Fruit fly (Drosophila melanogaster) whole organism, embryonic: ENCODE data around the gene CG6830.

Experiments used
- Antp ChIP-seq: fragments of 200-800 bp; sonication (Bioruptor generic); optimal IDR thresholded peaks from 3 replicates; lab custom pipeline; 2016; ENCODE audit warnings: missing biosample characterization, missing genetic modification characterization
- CG10274 ChIP-seq: fragments of 200-800 bp; sonication (Bioruptor generic); optimal IDR thresholded peaks from 3 replicates; lab custom pipeline; 2017; ENCODE audit warnings: missing biosample characterization, mild to moderate bottlenecking, missing genetic modification characterization
- CG10543 ChIP-seq: fragments of 200-800 bp; sonication (Bioruptor generic); optimal IDR thresholded peaks from 3 replicates; lab custom pipeline; 2017; ENCODE audit warnings: missing biosample characterization, mild to moderate bottlenecking, missing genetic modification characterization, moderate library complexity
- CG11398 ChIP-seq: fragments of 200-800 bp; sonication (Bioruptor generic); optimal IDR thresholded peaks from 2 replicates; lab custom pipeline; 2016; ENCODE audit warnings: missing biosample characterization, missing genetic modification characterization
- CG11696 ChIP-seq: fragments of 200-800 bp; sonication (Bioruptor generic); IDR thresholded peaks from 2 replicates; pipeline ENCODE4 v1.3.6; 2022; ENCODE audit warnings: missing biosample characterization, missing genetic modification characterization
- CG12219 ChIP-seq: fragments of 200-800 bp; sonication (Bioruptor generic); optimal IDR thresholded peaks from 3 replicates; lab custom pipeline; 2018; ENCODE audit warnings: missing biosample characterization, mild to moderate bottlenecking, missing genetic modification characterization
- CG12391 ChIP-seq: fragments of 200-800 bp; sonication (Bioruptor generic); optimal IDR thresholded peaks from 3 replicates; lab custom pipeline; 2018; ENCODE audit warnings: missing biosample characterization, mild to moderate bottlenecking, missing genetic modification characterization, moderate library complexity
- CG14667 ChIP-seq: fragments of 200-800 bp; sonication (Bioruptor generic); IDR thresholded peaks from 2 replicates; pipeline ENCODE4 v1.3.6; 2022; ENCODE audit warnings: missing biosample characterization, missing genetic modification characterization
- CG15073 ChIP-seq: fragments of 200-800 bp; sonication (Bioruptor generic); optimal IDR thresholded peaks from 2 replicates; lab custom pipeline; 2016; ENCODE audit warnings: missing biosample characterization, missing genetic modification characterization
- CG1529 ChIP-seq: fragments of 200-800 bp; sonication (Bioruptor generic); optimal IDR thresholded peaks from 3 replicates; lab custom pipeline; 2018; ENCODE audit warnings: missing biosample characterization, missing genetic modification characterization
- CG2875 ChIP-seq: fragments of 200-800 bp; sonication (Bioruptor generic); optimal IDR thresholded peaks from 2 replicates; lab custom pipeline; 2017; ENCODE audit warnings: missing biosample characterization, mild to moderate bottlenecking, missing genetic modification characterization, missing genetic modification reagents
- CG33213 ChIP-seq: fragments of 200-800 bp; sonication (Bioruptor generic); optimal IDR thresholded peaks from 3 replicates; lab custom pipeline; 2016; ENCODE audit warnings: missing biosample characterization, missing genetic modification characterization
- CG3995 ChIP-seq: fragments of 200-800 bp; sonication (Bioruptor generic); optimal IDR thresholded peaks from 3 replicates; lab custom pipeline; 2016; ENCODE audit warnings: missing biosample characterization, missing genetic modification characterization
- CG7271 ChIP-seq: fragments of 200-800 bp; sonication (Bioruptor generic); optimal IDR thresholded peaks from 2 replicates; lab custom pipeline; 2018; ENCODE audit warnings: missing biosample characterization, mild to moderate bottlenecking, missing genetic modification characterization, moderate library complexity
- CG8359 ChIP-seq: fragments of 200-800 bp; sonication (Bioruptor generic); optimal IDR thresholded peaks from 2 replicates; lab custom pipeline; 2017; ENCODE audit warnings: missing biosample characterization, mild to moderate bottlenecking, missing genetic modification characterization, borderline replicate concordance
- CoRest ChIP-seq: fragments of 200-800 bp; sonication (Bioruptor generic); optimal IDR thresholded peaks from 3 replicates; lab custom pipeline; 2018; ENCODE audit warnings: missing biosample characterization, mild to moderate bottlenecking, missing genetic modification characterization, moderate library complexity
- Dad ChIP-seq: fragments of 200-800 bp; sonication (Bioruptor generic); optimal IDR thresholded peaks from 3 replicates; lab custom pipeline; 2016; ENCODE audit warnings: missing biosample characterization, missing genetic modification characterization
- Dek ChIP-seq: fragments of 200-800 bp; sonication (Bioruptor generic); optimal IDR thresholded peaks from 3 replicates; lab custom pipeline; 2019; ENCODE audit warnings: missing biosample characterization, mild to moderate bottlenecking, missing genetic modification characterization, moderate library complexity
- Dfd ChIP-seq, 2 experiments: fragments of >200 bp; optimal IDR thresholded peaks; 2 replicates each; lab custom pipeline; 2017; ENCODE audit warnings: missing biosample characterization in 2 of 2, missing genetic modification characterization in 2 of 2
- ERR ChIP-seq: fragments of 200-800 bp; sonication (Bioruptor generic); optimal IDR thresholded peaks from 2 replicates; lab custom pipeline; 2016; ENCODE audit warnings: missing biosample characterization, missing genetic modification characterization
- Fer2 ChIP-seq: fragments of 200-800 bp; sonication (Bioruptor generic); optimal IDR thresholded peaks from 2 replicates; lab custom pipeline; 2018; ENCODE audit warnings: missing biosample characterization, mild to moderate bottlenecking, missing genetic modification characterization, moderate library complexity
- Hr78 ChIP-seq, 2 experiments: fragments of 200-800 bp in 1 of 2; fragments of >200 bp in 1 of 2; sonication (Bioruptor generic) in 1 of 2; optimal IDR thresholded peaks; 2 replicates each; lab custom pipeline; 2017 to 2019; ENCODE audit warnings: missing biosample characterization in 2 of 2, missing genetic modification characterization in 2 of 2, mild to moderate bottlenecking in 1 of 2, moderate library complexity in 1 of 2
- Mad ChIP-seq: fragments of 200-800 bp; sonication (Bioruptor generic); optimal IDR thresholded peaks from 2 replicates; lab custom pipeline; 2016; ENCODE audit warnings: missing biosample characterization, missing genetic modification characterization
- Oli ChIP-seq: fragments of 200-800 bp; sonication (Bioruptor generic); optimal IDR thresholded peaks from 2 replicates; lab custom pipeline; 2018; ENCODE audit warnings: missing biosample characterization, mild to moderate bottlenecking, missing genetic modification characterization, moderate library complexity
- Sin3A ChIP-seq: fragments of >200 bp; optimal IDR thresholded peaks from 2 replicates; lab custom pipeline; 2018
- Ssrp ChIP-seq: fragments of 200-800 bp; sonication (Bioruptor generic); optimal IDR thresholded peaks from 2 replicates; lab custom pipeline; 2018; ENCODE audit warnings: missing biosample characterization, mild to moderate bottlenecking, missing genetic modification characterization, moderate library complexity
- Taf1 ChIP-seq: fragments of 200-800 bp; sonication (Bioruptor generic); IDR thresholded peaks from 2 replicates; pipeline ENCODE4 v1.3.6; 2022; ENCODE audit warnings: missing biosample characterization, missing genetic modification characterization
- abd-A ChIP-seq: fragments of 200-800 bp; sonication (Bioruptor generic); optimal IDR thresholded peaks from 3 replicates; lab custom pipeline; 2019; ENCODE audit warnings: missing biosample characterization, mild to moderate bottlenecking, missing genetic modification characterization, moderate library complexity
- al ChIP-seq: fragments of 200-800 bp; sonication (Bioruptor generic); IDR thresholded peaks from 2 replicates; pipeline ENCODE4 v1.3.6; 2022; ENCODE audit warnings: missing biosample characterization, missing genetic modification characterization
- amos ChIP-seq: fragments of 200-800 bp; sonication (Bioruptor generic); IDR thresholded peaks from 2 replicates; pipeline ENCODE4 v1.3.6; 2022; ENCODE audit warnings: missing biosample characterization, missing genetic modification characterization; ENCODE audit not compliant: partially characterized antibody
- ase ChIP-seq: fragments of 200-800 bp; sonication (Bioruptor generic); IDR thresholded peaks from 3 replicates; pipeline ENCODE4 v1.3.6; 2022; ENCODE audit warnings: missing biosample characterization, missing genetic modification characterization
- chif ChIP-seq, 2 experiments: fragments of 200-800 bp; sonication (Bioruptor generic); optimal IDR thresholded peaks; 3 replicates each; lab custom pipeline; 2016; ENCODE audit warnings: missing biosample characterization in 2 of 2, missing genetic modification characterization in 2 of 2
- dmrt11E ChIP-seq: fragments of 200-800 bp; sonication (Bioruptor generic); optimal IDR thresholded peaks from 3 replicates; lab custom pipeline; 2018; ENCODE audit warnings: missing biosample characterization, mild to moderate bottlenecking, missing genetic modification characterization, moderate library complexity
- ewg ChIP-seq: fragments of 200-800 bp; sonication (Bioruptor generic); optimal IDR thresholded peaks from 3 replicates; lab custom pipeline; 2017; ENCODE audit warnings: mild to moderate bottlenecking, missing biosample characterization, missing genetic modification reagents, missing genetic modification characterization
- fd64A ChIP-seq: fragments of 200-800 bp; sonication (Bioruptor generic); optimal IDR thresholded peaks from 3 replicates; lab custom pipeline; 2018; ENCODE audit warnings: missing biosample characterization, mild to moderate bottlenecking, missing genetic modification characterization
- ham ChIP-seq: fragments of 200-800 bp; sonication (Bioruptor generic); IDR thresholded peaks from 2 replicates; pipeline ENCODE4 v1.3.6; 2022; ENCODE audit warnings: missing biosample characterization, missing genetic modification characterization
- hth ChIP-seq: fragments of >200 bp; optimal IDR thresholded peaks from 2 replicates; lab custom pipeline; 2017; ENCODE audit warnings: inconsistent platforms
- inv ChIP-seq: fragments of 200-800 bp; sonication (Bioruptor generic); IDR thresholded peaks from 2 replicates; pipeline ENCODE4 v1.3.6; 2022; ENCODE audit warnings: missing biosample characterization, missing genetic modification characterization; ENCODE audit not compliant: partially characterized antibody
- knrl ChIP-seq: fragments of 200-800 bp; sonication (Bioruptor generic); IDR thresholded peaks from 3 replicates; pipeline ENCODE4 v1.3.6; 2022; ENCODE audit warnings: missing biosample characterization, missing genetic modification characterization; ENCODE audit not compliant: partially characterized antibody
- pan ChIP-seq, 4 experiments: fragments of >200 bp in 3 of 4; fragments of 200-800 bp in 1 of 4; sonication (Bioruptor generic) in 1 of 4; optimal IDR thresholded peaks in 3 of 4; IDR thresholded peaks in 1 of 4; 2 replicates each; pipeline versions ENCODE4 v1.3.6 to Lab custom; 2017 to 2022; ENCODE audit warnings: missing biosample characterization in 2 of 4, missing genetic modification characterization in 2 of 4, mixed read lengths in 1 of 4
- pb ChIP-seq: fragments of 200-800 bp; sonication (Bioruptor generic); optimal IDR thresholded peaks from 3 replicates; lab custom pipeline; 2016; ENCODE audit warnings: missing biosample characterization, missing genetic modification characterization
- pfk ChIP-seq: fragments of 200-800 bp; sonication (Bioruptor generic); optimal IDR thresholded peaks from 2 replicates; lab custom pipeline; 2018; ENCODE audit warnings: missing biosample characterization, mild to moderate bottlenecking, missing genetic modification characterization, moderate library complexity
- pros ChIP-seq: fragments of 200-800 bp; sonication (Bioruptor generic); optimal IDR thresholded peaks from 3 replicates; lab custom pipeline; 2019; ENCODE audit warnings: missing biosample characterization, mild to moderate bottlenecking, missing genetic modification characterization, moderate library complexity
- psq ChIP-seq: fragments of 200-800 bp; sonication (Bioruptor generic); optimal IDR thresholded peaks from 2 replicates; lab custom pipeline; 2017; ENCODE audit warnings: missing biosample characterization, missing genetic modification characterization
- pzg ChIP-seq: fragments of 200-800 bp; sonication (Bioruptor generic); optimal IDR thresholded peaks from 3 replicates; lab custom pipeline; 2018; ENCODE audit warnings: missing biosample characterization, mild to moderate bottlenecking, missing genetic modification characterization, moderate library complexity
- ranshi ChIP-seq: fragments of 200-800 bp; sonication (Bioruptor generic); IDR thresholded peaks from 2 replicates; pipeline ENCODE4 v1.3.6; 2022; ENCODE audit warnings: missing biosample characterization, missing genetic modification characterization
- rib ChIP-seq: fragments of 200-800 bp; sonication (Bioruptor generic); IDR thresholded peaks from 2 replicates; pipeline ENCODE4 v1.3.6; 2022; ENCODE audit warnings: missing biosample characterization, missing genetic modification characterization
- salm ChIP-seq: fragments of 200-800 bp; sonication (Bioruptor generic); optimal IDR thresholded peaks from 2 replicates; lab custom pipeline; 2018; ENCODE audit warnings: missing biosample characterization, mild to moderate bottlenecking, missing genetic modification characterization
- sna ChIP-seq: fragments of 200-800 bp; sonication (Bioruptor generic); IDR thresholded peaks from 2 replicates; pipeline ENCODE4 v1.3.6; 2022; ENCODE audit warnings: missing biosample characterization, missing genetic modification characterization; ENCODE audit not compliant: partially characterized antibody
- ttk ChIP-seq: fragments of 200-800 bp; sonication (Bioruptor generic); IDR thresholded peaks from 2 replicates; pipeline ENCODE4 v2.1.2; 2022; ENCODE audit warnings: missing biosample characterization, missing genetic modification characterization

Gene CG6830

dm6 chr3R:11661712-11662111 is 22.4 kb downstream of the CG6830 start (continued):
- TF ChIP-seq CG3995 (GFP tag; lab: Kevin White, UChicago) = no peak
- no peak for TF ChIP-seq pzg (GFP tag; lab: Kevin White, UChicago)
- TF ChIP-seq pb (GFP tag; lab: Kevin White, UChicago) = no peak
- peak; percentile 59 for TF ChIP-seq CG12391 (tag; lab: Kevin White, UChicago)
- peak; percentile 38 for TF ChIP-seq Dek
- no peak for TF ChIP-seq Dad (GFP tag; lab: Kevin White, UChicago)
- TF ChIP-seq Antp (GFP tag; lab: Kevin White, UChicago) = no peak
- TF ChIP-seq pros (GFP tag; lab: Kevin White, UChicago) = no peak
- no peak for TF ChIP-seq CG14667 (GFP tag; lab: Robert Waterston, UW)
- no peak for TF ChIP-seq pan (optimal IDR thresholded peaks at IDR 0.05; lab: Kevin White, UChicago)
- peak in 1 of 2 experiments; percentile 53 for TF ChIP-seq pan (GFP tag; optimal IDR thresholded peaks at IDR 0.05 in 1 of 2, IDR thresholded peaks at IDR 0.05 in 1 of 2)
- TF ChIP-seq ranshi (GFP tag; lab: Robert Waterston, UW) = no peak
- TF ChIP-seq ewg = peak; percentile 31
- TF ChIP-seq Fer2 = no peak
- TF ChIP-seq psq (GFP tag; lab: Kevin White, UChicago) = no peak
- 0 out of 2 replicates have a peak, but pooled peaks have one; percentile 42 for TF ChIP-seq ttk
- no peak for TF ChIP-seq CG11696 (GFP tag; lab: Robert Waterston, UW)
- TF ChIP-seq ham = no peak
- TF ChIP-seq CG7271 (tag; lab: Kevin White, UChicago) = no peak
- no peak for TF ChIP-seq CG10274 (GFP tag; lab: Kevin White, UChicago)
- TF ChIP-seq CG10543 (GFP tag; lab: Kevin White, UChicago) = peak; percentile 30
- no peak for TF ChIP-seq knrl (GFP tag; lab: Robert Waterston, UW)
- TF ChIP-seq CG33213 (GFP tag; lab: Kevin White, UChicago) = no peak
- no peak for TF ChIP-seq hth (lab: Kevin White, UChicago)
- TF ChIP-seq CoRest (tag; lab: Kevin White, UChicago) = peak; percentile 56
- no peak for TF ChIP-seq CG1529
- no peak for TF ChIP-seq Taf1 (GFP tag; lab: Robert Waterston, UW)
- peak; percentile 47 for TF ChIP-seq Ssrp
- TF ChIP-seq CG12219 (GFP tag; lab: Kevin White, UChicago) = peak; percentile 57
- no peak for TF ChIP-seq inv
- TF ChIP-seq Sin3A = no peak
- no peak for TF ChIP-seq CG15073
- TF ChIP-seq rib = no peak
- no peak for TF ChIP-seq al (GFP tag; lab: Robert Waterston, UW)
- no peak for TF ChIP-seq Mad (GFP tag; lab: Kevin White, UChicago)
- TF ChIP-seq abd-A = no peak
- no peak for TF ChIP-seq sna (GFP tag; lab: Robert Waterston, UW)
- TF ChIP-seq Oli = peak; percentile 71
- peak; percentile 48; the same call in 1 of the 3 replicates for TF ChIP-seq ase (GFP tag; lab: Robert Waterston, UW)
- peak; percentile 38 for TF ChIP-seq salm (tag; lab: Kevin White, UChicago)
- no peak for TF ChIP-seq Dfd (GFP tag; optimal IDR thresholded peaks at IDR 0.05; lab: Kevin White, UChicago)
- peak in 1 of 2 experiments; percentile 21 for TF ChIP-seq chif (GFP tag; optimal IDR thresholded peaks at IDR 0.05; lab: Kevin White, UChicago)
- no peak for TF ChIP-seq ERR
- TF ChIP-seq CG8359 (GFP tag; lab: Kevin White, UChicago) = no peak
- TF ChIP-seq pfk (GFP tag; lab: Kevin White, UChicago) = no peak
- peak in 1 of 2 experiments; percentile 27 for TF ChIP-seq Hr78 (GFP tag; optimal IDR thresholded peaks at IDR 0.05; lab: Kevin White, UChicago)
- no peak for TF ChIP-seq CG11398 (GFP tag; lab: Kevin White, UChicago)
- TF ChIP-seq fd64A = no peak
- TF ChIP-seq CG2875 = no peak
- TF ChIP-seq amos (GFP tag; lab: Robert Waterston, UW) = no peak
- no peak for TF ChIP-seq dmrt11E (tag; lab: Kevin White, UChicago)
